Worm (Caenorhabditis elegans) whole organism, young adult: Measurements from ENCODE around the gene praf-3.
A peak's percentile ranks its signal among the peaks of the same experiment; 100 is the strongest.

ENCODE experiments used
- B0019.2 ChIP-seq: fragments of 200-800 bp; sonication (Bioruptor generic); conservative IDR thresholded peaks from 2 replicates; pipeline ENCODE4 v1.3.6; 2022; ENCODE audit warnings: missing genetic modification reagents, missing genetic modification characterization, missing compliant biosample characterization
- B0035.1 ChIP-seq: sonication (generic microtip); optimal IDR thresholded peaks from 2 replicates; lab custom pipeline; 2016; ENCODE audit warnings: missing genetic modification characterization, mild to moderate bottlenecking, missing compliant biosample characterization, missing genotype, missing genetic modification reagents
- B0336.3 ChIP-seq: fragments of 200-800 bp; sonication (Bioruptor generic); IDR thresholded peaks from 2 replicates; pipeline ENCODE4 v1.3.6; 2022; ENCODE audit warnings: missing genetic modification characterization, missing compliant biosample characterization
- F39B2.1 ChIP-seq: fragments of 200-800 bp; sonication (Bioruptor generic); IDR thresholded peaks from 2 replicates; pipeline ENCODE4 v1.3.6; 2022; ENCODE audit warnings: missing genetic modification reagents, missing genetic modification characterization, missing compliant biosample characterization
- F49E8.2 ChIP-seq: sonication (generic microtip); optimal IDR thresholded peaks from 3 replicates; lab custom pipeline; 2017; ENCODE audit warnings: missing genetic modification characterization, mild to moderate bottlenecking, missing compliant biosample characterization, antibody characterized with exemption, moderate library complexity; ENCODE audit not compliant: insufficient read depth
- F55B11.4 ChIP-seq: sonication (generic microtip); optimal IDR thresholded peaks from 2 replicates; lab custom pipeline; 2016; ENCODE audit warnings: missing compliant biosample characterization, missing genetic modification characterization, borderline replicate concordance; ENCODE audit not compliant: insufficient read depth
- K12H6.12 ChIP-seq: fragments of 200-800 bp; sonication (Bioruptor generic); optimal IDR thresholded peaks from 2 replicates; lab custom pipeline; 2018; ENCODE audit warnings: mild to moderate bottlenecking, missing genetic modification characterization, missing compliant biosample characterization
- T26A5.8 ChIP-seq: sonication (generic microtip); optimal IDR thresholded peaks from 2 replicates; lab custom pipeline; 2016; ENCODE audit warnings: missing genetic modification characterization, missing compliant biosample characterization
- Y53F4B.3 ChIP-seq: fragments of 200-800 bp; sonication (Bioruptor generic); IDR thresholded peaks from 2 replicates; pipeline ENCODE4 v1.3.6; 2022; ENCODE audit warnings: missing genetic modification reagents, missing genetic modification characterization, missing compliant biosample characterization
- Y56A3A.18 ChIP-seq: fragments of 200-800 bp; sonication (Bioruptor generic); IDR thresholded peaks from 2 replicates; pipeline ENCODE4 v1.3.6; 2022; ENCODE audit warnings: missing genetic modification reagents, missing genetic modification characterization, missing compliant biosample characterization
- Y67H2A.10 ChIP-seq: fragments of 200-800 bp; sonication (Bioruptor generic); conservative IDR thresholded peaks from 2 replicates; pipeline ENCODE4 v1.3.6; 2022; ENCODE audit warnings: missing genetic modification reagents, missing genetic modification characterization, missing compliant biosample characterization
- Y79H2A.3 ChIP-seq: fragments of 200-800 bp; sonication (Bioruptor generic); conservative IDR thresholded peaks from 2 replicates; pipeline ENCODE4 v1.3.6; 2022; ENCODE audit warnings: missing genetic modification reagents, missing genetic modification characterization, missing compliant biosample characterization
- ama-1 ChIP-seq, 3 experiments: fragments of 150-350 bp in 1 of 3; sonication (generic microtip) in 2 of 3; optimal IDR thresholded peaks; 2 replicates each; lab custom pipeline; 2014 to 2018; ENCODE audit warnings: missing biosample characterization in 2 of 3, missing genetic modification characterization in 2 of 3, missing genetic modification reagents in 2 of 3
- aptf-3 ChIP-seq: fragments of 200-800 bp; sonication (Bioruptor generic); IDR thresholded peaks from 2 replicates; pipeline ENCODE4 v1.3.6; 2022; ENCODE audit warnings: missing genetic modification characterization, missing compliant biosample characterization
- attf-6 ChIP-seq: fragments of 200-800 bp; sonication (Bioruptor generic); IDR thresholded peaks from 2 replicates; pipeline ENCODE4 v1.3.6; 2022; ENCODE audit warnings: missing genetic modification reagents, missing genetic modification characterization, missing compliant biosample characterization
- bed-2 ChIP-seq: fragments of 200-800 bp; sonication (Bioruptor generic); IDR thresholded peaks from 2 replicates; pipeline ENCODE4 v1.3.6; 2022; ENCODE audit warnings: missing genetic modification reagents, missing genetic modification characterization, missing compliant biosample characterization
- ccch-3 ChIP-seq: fragments of 200-800 bp; sonication (Bioruptor generic); optimal IDR thresholded peaks from 2 replicates; lab custom pipeline; 2018; ENCODE audit warnings: mild to moderate bottlenecking, missing genetic modification characterization, missing compliant biosample characterization
- ceh-27 ChIP-seq: fragments of 200-800 bp; sonication (Bioruptor generic); optimal IDR thresholded peaks from 2 replicates; lab custom pipeline; 2018; ENCODE audit warnings: mild to moderate bottlenecking, missing genetic modification characterization, moderate library complexity, missing compliant biosample characterization
- ceh-79 ChIP-seq: sonication (generic microtip); optimal IDR thresholded peaks from 2 replicates; lab custom pipeline; 2017; ENCODE audit warnings: mild to moderate bottlenecking, missing genetic modification characterization, missing compliant biosample characterization
- chd-7 ChIP-seq: sonication (generic microtip); optimal IDR thresholded peaks from 2 replicates; lab custom pipeline; 2016; ENCODE audit warnings: mild to moderate bottlenecking, missing genetic modification characterization, moderate library complexity, missing compliant biosample characterization
- die-1 ChIP-seq: sonication (generic microtip); optimal IDR thresholded peaks from 2 replicates; lab custom pipeline; 2016; ENCODE audit warnings: missing genotype, mild to moderate bottlenecking, missing genetic modification characterization, missing compliant biosample characterization
- dox-1 ChIP-seq: fragments of 200-800 bp; sonication (Bioruptor generic); IDR thresholded peaks from 2 replicates; pipeline ENCODE4 v1.3.6; 2022; ENCODE audit warnings: missing genetic modification reagents, missing genetic modification characterization, missing compliant biosample characterization
- efl-1 ChIP-seq: fragments of 150-350 bp; optimal IDR thresholded peaks from 2 replicates; lab custom pipeline; 2014; ENCODE audit warnings: missing biosample characterization, missing genetic modification reagents, missing genetic modification characterization
- ekl-4 ChIP-seq: fragments of 200-800 bp; sonication (Bioruptor generic); IDR thresholded peaks from 2 replicates; pipeline ENCODE4 v1.3.6; 2022; ENCODE audit warnings: missing genetic modification reagents, missing genetic modification characterization, missing compliant biosample characterization
- ets-4 ChIP-seq: fragments of 200-800 bp; sonication (Bioruptor generic); optimal IDR thresholded peaks from 2 replicates; lab custom pipeline; 2018; ENCODE audit warnings: mild to moderate bottlenecking, missing genetic modification characterization, missing compliant biosample characterization
- fkh-3 ChIP-seq: sonication (generic microtip); optimal IDR thresholded peaks from 2 replicates; lab custom pipeline; 2016; ENCODE audit warnings: mild to moderate bottlenecking, missing genetic modification characterization, missing compliant biosample characterization
- gei-17 ChIP-seq: fragments of 200-800 bp; sonication (Bioruptor generic); optimal IDR thresholded peaks from 2 replicates; lab custom pipeline; 2018; ENCODE audit warnings: mild to moderate bottlenecking, missing genetic modification characterization, missing compliant biosample characterization
- hlh-12 ChIP-seq: sonication (generic microtip); optimal IDR thresholded peaks from 2 replicates; lab custom pipeline; 2016; ENCODE audit warnings: missing genetic modification characterization, missing compliant biosample characterization
- madf-3 ChIP-seq: fragments of 200-800 bp; sonication (Bioruptor generic); IDR thresholded peaks from 2 replicates; pipeline ENCODE4 v1.3.6; 2022; ENCODE audit warnings: missing genetic modification reagents, missing genetic modification characterization, missing compliant biosample characterization
- mel-28 ChIP-seq: sonication (generic microtip); optimal IDR thresholded peaks from 2 replicates; lab custom pipeline; 2016; ENCODE audit warnings: borderline replicate concordance, mild to moderate bottlenecking, missing genetic modification characterization, missing compliant biosample characterization
- nfya-1 ChIP-seq: sonication (generic microtip); optimal IDR thresholded peaks from 2 replicates; lab custom pipeline; 2017; ENCODE audit warnings: antibody characterized with exemption, missing compliant biosample characterization, missing genetic modification characterization, borderline replicate concordance; ENCODE audit not compliant: insufficient read depth
- nfyb-1 ChIP-seq: fragments of 200-800 bp; sonication (Bioruptor generic); IDR thresholded peaks from 2 replicates; pipeline ENCODE4 v1.3.6; 2022; ENCODE audit warnings: missing genetic modification reagents, missing genetic modification characterization, missing compliant biosample characterization
- nhr-90 ChIP-seq: sonication (generic microtip); optimal IDR thresholded peaks from 2 replicates; lab custom pipeline; 2016; ENCODE audit warnings: missing genotype, mild to moderate bottlenecking, missing genetic modification characterization, missing compliant biosample characterization
- pha-4 ChIP-seq: fragments of 150-350 bp; sonication (generic microtip); optimal IDR thresholded peaks from 2 replicates; lab custom pipeline; 2014; ENCODE audit warnings: missing biosample characterization, missing genetic modification reagents, missing genetic modification characterization
- rec-8 ChIP-seq, 2 experiments: sonication (generic microtip); optimal IDR thresholded peaks; 2 replicates each; lab custom pipeline; 2016; ENCODE audit warnings: mild to moderate bottlenecking in 2 of 2, missing genetic modification characterization in 2 of 2, missing genetic modification reagents in 2 of 2, missing genotype in 2 of 2, missing biosample characterization in 1 of 2, missing compliant biosample characterization in 1 of 2, moderate library complexity in 1 of 2
- repo-1 ChIP-seq: sonication (generic microtip); optimal IDR thresholded peaks from 2 replicates; lab custom pipeline; 2017; ENCODE audit warnings: mild to moderate bottlenecking, missing genetic modification characterization, missing compliant biosample characterization
- snpc-1.1 ChIP-seq: sonication (generic microtip); optimal IDR thresholded peaks from 2 replicates; lab custom pipeline; 2017; ENCODE audit warnings: missing genetic modification characterization, mild to moderate bottlenecking, missing compliant biosample characterization, antibody characterized with exemption, moderate library complexity, missing genotype, missing genetic modification reagents; ENCODE audit not compliant: insufficient read depth
- snpc-3.4 ChIP-seq: sonication (generic microtip); optimal IDR thresholded peaks from 2 replicates; lab custom pipeline; 2017; ENCODE audit warnings: missing genetic modification characterization, mild to moderate bottlenecking, missing compliant biosample characterization, antibody characterized with exemption, moderate library complexity, missing genotype, missing genetic modification reagents
- tbx-9 ChIP-seq: sonication (generic microtip); optimal IDR thresholded peaks from 2 replicates; lab custom pipeline; 2016; ENCODE audit warnings: borderline replicate concordance, missing genetic modification characterization, inconsistent platforms, missing compliant biosample characterization
- tlf-1 ChIP-seq: fragments of 200-800 bp; sonication (Bioruptor generic); optimal IDR thresholded peaks from 2 replicates; lab custom pipeline; 2018; ENCODE audit warnings: mild to moderate bottlenecking, missing genetic modification characterization, missing compliant biosample characterization
- unc-130 ChIP-seq: sonication (generic microtip); optimal IDR thresholded peaks from 2 replicates; lab custom pipeline; 2016; ENCODE audit warnings: missing genetic modification reagents, missing genetic modification characterization, missing compliant biosample characterization
- xnd-1 ChIP-seq: sonication (generic microtip); optimal IDR thresholded peaks from 2 replicates; lab custom pipeline; 2016; ENCODE audit warnings: missing genotype, missing genetic modification reagents, missing genetic modification characterization, missing compliant biosample characterization
- ztf-18 ChIP-seq: sonication (generic microtip); optimal IDR thresholded peaks from 2 replicates; lab custom pipeline; 2016; ENCODE audit warnings: missing genotype, mild to moderate bottlenecking, missing genetic modification characterization, missing compliant biosample characterization
- ztf-22 ChIP-seq: fragments of 200-800 bp; sonication (Bioruptor generic); optimal IDR thresholded peaks from 2 replicates; lab custom pipeline; 2018; ENCODE audit warnings: mild to moderate bottlenecking, missing genetic modification characterization, moderate library complexity, missing compliant biosample characterization
- ztf-26 ChIP-seq: sonication (generic microtip); optimal IDR thresholded peaks from 2 replicates; lab custom pipeline; 2017; ENCODE audit warnings: missing genetic modification characterization, missing compliant biosample characterization
- ztf-28 ChIP-seq: fragments of 200-800 bp; sonication (Bioruptor generic); IDR thresholded peaks from 2 replicates; pipeline ENCODE4 v1.3.6; 2022; ENCODE audit warnings: missing genetic modification reagents, missing genetic modification characterization, missing compliant biosample characterization
- ztf-3 ChIP-seq: fragments of 200-800 bp; sonication (Bioruptor generic); optimal IDR thresholded peaks from 2 replicates; lab custom pipeline; 2018; ENCODE audit warnings: mild to moderate bottlenecking, missing genetic modification characterization, missing compliant biosample characterization

praf-3 gene

ce11 chrIV:8375381-8375780 is 4.4 kb upstream of the praf-3 start (continued):
- TF ChIP-seq ets-4 (GFP tag; lab: Kevin White, UChicago), result no peak
- 0 out of 2 replicates have a peak, but pooled peaks have one; percentile 35 for TF ChIP-seq Y56A3A.18 (GFP tag; lab: Robert Waterston, UW)
- peak; percentile 82 for TF ChIP-seq dox-1 (GFP tag; lab: Robert Waterston, UW)
- TF ChIP-seq tbx-9, result no peak
- no peak for TF ChIP-seq ztf-22
- TF ChIP-seq ztf-18 (tag; lab: Kevin White, UChicago), result peak; percentile 72
- TF ChIP-seq xnd-1 (tag; lab: Kevin White, UChicago), result no peak
- no peak for TF ChIP-seq ztf-28 (GFP tag; lab: Robert Waterston, UW)
- TF ChIP-seq rec-8 (tag; optimal IDR thresholded peaks at IDR 0.05; lab: Kevin White, UChicago), result peak; percentile 51 to 76
- peak; percentile 90 for TF ChIP-seq die-1
- TF ChIP-seq F39B2.1 (GFP tag; lab: Robert Waterston, UW), result no peak
- TF ChIP-seq ccch-3 (GFP tag; lab: Kevin White, UChicago), result peak; percentile 50
- TF ChIP-seq nfyb-1 (GFP tag; lab: Robert Waterston, UW), result peak; percentile 83
- no peak for TF ChIP-seq nfya-1 (tag; lab: Kevin White, UChicago)
- TF ChIP-seq K12H6.12 (tag; lab: Kevin White, UChicago), result peak; percentile 9
- TF ChIP-seq efl-1, result peak; percentile 18
- 0 out of 2 replicates have a peak, but pooled peaks have one; percentile 16 for TF ChIP-seq attf-6 (GFP tag; lab: Robert Waterston, UW)
- TF ChIP-seq mel-28, result no peak
- peak; percentile 85 for TF ChIP-seq unc-130
- TF ChIP-seq ekl-4 (GFP tag; lab: Robert Waterston, UW), result peak; percentile 66
- TF ChIP-seq F49E8.2 (tag; lab: Kevin White, UChicago), result peak; percentile 57
- TF ChIP-seq gei-17, result no peak
- peak; percentile 82 for TF ChIP-seq snpc-3.4 (tag; lab: Kevin White, UChicago)
- no peak for TF ChIP-seq madf-3
- peak; percentile 60 for TF ChIP-seq chd-7 (tag; lab: Kevin White, UChicago)
- TF ChIP-seq pha-4, result no peak
- peak; percentile 42 for TF ChIP-seq ztf-26 (tag; lab: Kevin White, UChicago)
- TF ChIP-seq repo-1 (tag; lab: Kevin White, UChicago), result peak; percentile 73
- peak; percentile 46 for TF ChIP-seq snpc-1.1 (tag; lab: Kevin White, UChicago)
- no peak for TF ChIP-seq fkh-3 (tag; lab: Kevin White, UChicago)
- TF ChIP-seq ceh-79, result peak; percentile 56
- TF ChIP-seq B0019.2 (GFP tag; lab: Robert Waterston, UW), result no peak; the same call in 1 of the 2 replicates
- TF ChIP-seq ceh-27 (GFP tag; lab: Kevin White, UChicago), result peak; percentile 70
- no peak for TF ChIP-seq F55B11.4 (tag; lab: Kevin White, UChicago)
- no peak for TF ChIP-seq ztf-3 (GFP tag; lab: Kevin White, UChicago)
- no peak for TF ChIP-seq bed-2 (GFP tag; lab: Robert Waterston, UW)
- peak; percentile 29 for TF ChIP-seq B0035.1 (tag; lab: Kevin White, UChicago)
- TF ChIP-seq T26A5.8, result no peak
- TF ChIP-seq hlh-12 (tag; lab: Kevin White, UChicago), result peak; percentile 22
- peak; percentile 20; the same call in 1 of the 2 replicates for TF ChIP-seq Y53F4B.3 (GFP tag; lab: Robert Waterston, UW)
- TF ChIP-seq Y67H2A.10 (GFP tag; lab: Robert Waterston, UW), result 0 out of 2 replicates have a peak, but pooled peaks have one; percentile 43
- TF ChIP-seq Y79H2A.3 (GFP tag; lab: Robert Waterston, UW), result 0 out of 2 replicates have a peak, but pooled peaks have one; percentile 54
- TF ChIP-seq nhr-90 (tag; lab: Kevin White, UChicago), result peak; percentile 82
- 0 out of 2 replicates have a peak, but pooled peaks have one; percentile 36 for TF ChIP-seq aptf-3 (GFP tag; lab: Robert Waterston, UW)
- peak; percentile 83 for TF ChIP-seq B0336.3 (GFP tag; lab: Robert Waterston, UW)
- TF ChIP-seq tlf-1 (GFP tag; lab: Kevin White, UChicago), result peak; percentile 24
- TF ChIP-seq ama-1 (optimal IDR thresholded peaks at IDR 0.05; lab: Kevin White, UChicago), result peak; percentile 23
- TF ChIP-seq ama-1 (GFP tag; optimal IDR thresholded peaks at IDR 0.05; lab: Kevin White, UChicago), result peak; percentile 46 to 65
